Fruit fly (Drosophila melanogaster): ENCODE data around the gene CG14671.
A peak's percentile ranks its signal among the peaks of the same experiment; 100 is the strongest.

The CG14671 gene

dm6 chr3R:5587863-5588519 lies 23.4 kb upstream of the CG14671 start, which contains the start of gene CG2926 (continued):
- TF ChIP-seq Myb (GFP tag; optimal IDR thresholded peaks at IDR 0.05) (peak; percentile 55), lov (optimal IDR thresholded peaks at IDR 0.05) (no peak), lov (GFP tag; IDR thresholded peaks at IDR 0.05) (0 out of 3 replicates have a peak, but pooled peaks have one; percentile 5), ab (GFP tag; optimal IDR thresholded peaks at IDR 0.05) (no peak), CG1602 (GFP tag; optimal IDR thresholded peaks at IDR 0.05) (no peak), CG11560 (tag; IDR thresholded peaks at IDR 0.05) (no peak), CG3838 (GFP tag; optimal IDR thresholded peaks at IDR 0.05) (no peak), CG12299 (tag; optimal IDR thresholded peaks at IDR 0.05) (no peak), Adf1 (GFP tag; IDR thresholded peaks at IDR 0.05) (no peak), HLH54F (GFP tag; optimal IDR thresholded peaks at IDR 0.05) (peak; percentile 46), tll (GFP tag; optimal IDR thresholded peaks at IDR 0.05) (no peak), ssp (GFP tag; IDR thresholded peaks at IDR 0.05) (peak; percentile 56), wdn (GFP tag; IDR thresholded peaks at IDR 0.05) (0 out of 2 replicates have a peak, but pooled peaks have one; percentile 5), Mad (GFP tag; optimal IDR thresholded peaks at IDR 0.05) (peak; percentile 47), pnt (GFP tag; optimal IDR thresholded peaks at IDR 0.05) (peak; percentile 33), CG15514 (GFP tag; optimal IDR thresholded peaks at IDR 0.05) (peak; percentile 63), Chrac-16 (GFP tag; optimal IDR thresholded peaks at IDR 0.05) (no peak), unc-4 (GFP tag; IDR thresholded peaks at IDR 0.05; ENCODE audit: partially characterized antibody) (peak; percentile 84), pum (GFP tag; optimal IDR thresholded peaks at IDR 0.05) (peak; percentile 17), CG30020 (tag; optimal IDR thresholded peaks at IDR 0.05) (peak; percentile 81), D19A (tag; optimal IDR thresholded peaks at IDR 0.05) (peak; percentile 100), CG31388 (GFP tag; optimal IDR thresholded peaks at IDR 0.05) (no peak), ato (GFP tag; IDR thresholded peaks at IDR 0.05; ENCODE audit: partially characterized antibody) (peak; percentile 91), CG7556 (GFP tag; optimal IDR thresholded peaks at IDR 0.05) (no peak), CG31441 (GFP tag; IDR thresholded peaks at IDR 0.05) (no peak), CG16863 (GFP tag; optimal IDR thresholded peaks at IDR 0.05) (no peak), lmd (GFP tag; IDR thresholded peaks at IDR 0.05) (no peak; the same call in 1 of the 2 replicates), bsh (GFP tag; optimal IDR thresholded peaks at IDR 0.05) (no peak), tup (GFP tag; optimal IDR thresholded peaks at IDR 0.05) (no peak), Hand (GFP tag; optimal IDR thresholded peaks at IDR 0.05) (no peak), CG16813 (GFP tag; IDR thresholded peaks at IDR 0.05; ENCODE audit: partially characterized antibody) (peak; percentile 88), hth (optimal IDR thresholded peaks at IDR 0.05) (no peak), Dp (GFP tag; optimal IDR thresholded peaks at IDR 0.05) (peak; percentile 64), Dek (tag; optimal IDR thresholded peaks at IDR 0.05) (no peak), gcm2 (GFP tag; optimal IDR thresholded peaks at IDR 0.05) (no peak), prd (optimal IDR thresholded peaks at IDR 0.05) (no peak), prd (GFP tag; IDR thresholded peaks at IDR 0.05) (peak; percentile 31; the same call in 1 of the 3 replicates), CG12155 (GFP tag; optimal IDR thresholded peaks at IDR 0.05) (peak; percentile 66), gro (GFP tag; optimal IDR thresholded peaks at IDR 0.05) (no peak), NK7.1 (GFP tag; optimal IDR thresholded peaks at IDR 0.05) (no peak), salm (tag; optimal IDR thresholded peaks at IDR 0.05) (no peak), phol (tag; optimal IDR thresholded peaks at IDR 0.05) (peak; percentile 97), insv (GFP tag; optimal IDR thresholded peaks at IDR 0.05) (peak in 1 of 2 experiments; percentile 48), CG3281 (GFP tag; optimal IDR thresholded peaks at IDR 0.05) (no peak), Ptx1 (GFP tag; IDR thresholded peaks at IDR 0.05) (peak; percentile 51), CG17359 (tag; optimal IDR thresholded peaks at IDR 0.05) (no peak), CG7372 (GFP tag; IDR thresholded peaks at IDR 0.05) (peak; percentile 25; the same call in 1 of the 2 replicates), Poxn (GFP tag; IDR thresholded peaks at IDR 0.05) (no peak), slp2 (GFP tag; optimal IDR thresholded peaks at IDR 0.05) (no peak), CG17802 (tag; optimal IDR thresholded peaks at IDR 0.05) (peak; percentile 48), CG1529 (GFP tag; optimal IDR thresholded peaks at IDR 0.05) (no peak)
